Worm (Caenorhabditis elegans) whole organism, early embryonic: ENCODE results near the gene C34C12.6.

Experiments
- ama-1 ChIP-seq: fragments of 150-350 bp; optimal IDR thresholded peaks from 2 replicates; lab custom pipeline; 2014
- hmbx-1 ChIP-seq: sonication (generic microtip); optimal IDR thresholded peaks from 2 replicates; lab custom pipeline; 2016; ENCODE audit warnings: mild to moderate bottlenecking, missing genetic modification characterization, missing compliant biosample characterization

- TF ChIP-seq ama-1 (lab: Kevin White, UChicago) (no peak), hmbx-1 (tag; lab: Kevin White, UChicago) (no peak)
These were observed 41.0 kb downstream of the C34C12.6 start for ce11 chrIII:3523363-3523762.
